Worm (Caenorhabditis elegans) whole organism, L4 larva: ENCODE data around the gene C34E7.3.

ENCODE experiments used
- D1046.2 ChIP-seq: fragments of 200-800 bp; sonication (Bioruptor generic); IDR thresholded peaks from 2 replicates; pipeline ENCODE4 v1.3.6; 2022; ENCODE audit warnings: missing genetic modification characterization, missing compliant biosample characterization
- F10B5.3 ChIP-seq: sonication (generic microtip); optimal IDR thresholded peaks from 2 replicates; lab custom pipeline; 2016; ENCODE audit warnings: mild to moderate bottlenecking, missing genetic modification characterization, missing compliant biosample characterization
- F26F4.8 ChIP-seq: fragments of 200-800 bp; sonication (Bioruptor generic); conservative IDR thresholded peaks from 2 replicates; pipeline ENCODE4 v1.3.6; 2022; ENCODE audit warnings: missing genetic modification characterization, missing compliant biosample characterization
- F44E2.7 ChIP-seq: fragments of 200-800 bp; sonication (Bioruptor generic); IDR thresholded peaks from 2 replicates; pipeline ENCODE4 v2.1.2; 2022; ENCODE audit warnings: missing genetic modification characterization, missing compliant biosample characterization
- R02D3.7 ChIP-seq: fragments of 150-350 bp; sonication (generic microtip); optimal IDR thresholded peaks from 3 replicates; lab custom pipeline; 2014; ENCODE audit warnings: missing biosample characterization, missing genetic modification characterization
- Y48G9A.11 ChIP-seq: fragments of 200-800 bp; sonication (Bioruptor generic); IDR thresholded peaks from 2 replicates; pipeline ENCODE4 v1.3.6; 2022; ENCODE audit warnings: missing genetic modification reagents, missing genetic modification characterization, missing compliant biosample characterization
- Y75B8A.6 ChIP-seq: fragments of 200-800 bp; sonication (Bioruptor generic); IDR thresholded peaks from 2 replicates; pipeline ENCODE4 v1.3.6; 2022; ENCODE audit warnings: missing genetic modification reagents, missing genetic modification characterization, missing compliant biosample characterization
- ama-1 ChIP-seq: fragments of 150-350 bp; optimal IDR thresholded peaks from 2 replicates; lab custom pipeline; 2014; ENCODE audit warnings: inconsistent platforms, mixed read lengths
- ceh-20 ChIP-seq: fragments of 200-800 bp; sonication (Bioruptor generic); IDR thresholded peaks from 2 replicates; pipeline ENCODE4 v1.3.6; 2022; ENCODE audit warnings: missing genetic modification reagents, missing genetic modification characterization, missing compliant biosample characterization
- ceh-32 ChIP-seq: sonication (generic microtip); optimal IDR thresholded peaks from 2 replicates; lab custom pipeline; 2016; ENCODE audit warnings: mild to moderate bottlenecking, missing genetic modification characterization, missing compliant biosample characterization; ENCODE audit not compliant: poor library complexity
- ceh-62 ChIP-seq: sonication (generic microtip); optimal IDR thresholded peaks from 2 replicates; lab custom pipeline; 2017; ENCODE audit warnings: missing biosample characterization, missing genetic modification characterization
- ces-1 ChIP-seq: fragments of 150-350 bp; sonication (generic microtip); optimal IDR thresholded peaks from 4 replicates; lab custom pipeline; 2014; ENCODE audit warnings: missing biosample characterization, missing genetic modification reagents, missing genetic modification characterization
- daf-12 ChIP-seq: fragments of 150-350 bp; optimal IDR thresholded peaks from 2 replicates; lab custom pipeline; 2014; ENCODE audit warnings: missing biosample characterization, missing genetic modification reagents, missing genetic modification characterization
- dmd-6 ChIP-seq: fragments of 200-800 bp; sonication (Bioruptor generic); IDR thresholded peaks from 2 replicates; pipeline ENCODE4 v1.3.6; 2022; ENCODE audit warnings: missing genetic modification reagents, missing genetic modification characterization, missing compliant biosample characterization
- duxl-1 ChIP-seq: sonication (generic microtip); optimal IDR thresholded peaks from 2 replicates; lab custom pipeline; 2016; ENCODE audit warnings: mild to moderate bottlenecking, missing genetic modification characterization, moderate library complexity, missing compliant biosample characterization; ENCODE audit not compliant: poor library complexity
- dve-1 ChIP-seq: sonication (generic microtip); optimal IDR thresholded peaks from 2 replicates; lab custom pipeline; 2017; ENCODE audit warnings: antibody characterized with exemption, mild to moderate bottlenecking, missing genetic modification characterization, missing compliant biosample characterization; ENCODE audit not compliant: insufficient read depth
- egl-27 ChIP-seq: sonication (generic microtip); optimal IDR thresholded peaks from 3 replicates; lab custom pipeline; 2017; ENCODE audit warnings: missing biosample characterization, missing genetic modification reagents, missing genetic modification characterization
- egl-43 ChIP-seq: fragments of 200-800 bp; sonication (Bioruptor generic); IDR thresholded peaks from 2 replicates; pipeline ENCODE4 v1.3.6; 2022; ENCODE audit warnings: missing genetic modification reagents, missing genetic modification characterization, missing compliant biosample characterization
- fkh-10 ChIP-seq: fragments of 150-350 bp; optimal IDR thresholded peaks from 2 replicates; lab custom pipeline; 2014; ENCODE audit warnings: missing biosample characterization, missing genetic modification reagents, missing genetic modification characterization
- gei-8 ChIP-seq: fragments of 200-800 bp; sonication (Bioruptor generic); optimal IDR thresholded peaks from 2 replicates; lab custom pipeline; 2018; ENCODE audit warnings: mild to moderate bottlenecking, missing genetic modification characterization, missing compliant biosample characterization
- hif-1 ChIP-seq, 2 experiments: sonication (generic microtip); optimal IDR thresholded peaks; 2 replicates each; lab custom pipeline; 2016 to 2017; ENCODE audit warnings: missing compliant biosample characterization in 2 of 2, missing genetic modification characterization in 2 of 2, missing genetic modification reagents in 2 of 2, missing genotype in 2 of 2, mild to moderate bottlenecking in 1 of 2
- hlh-30 ChIP-seq: sonication (generic microtip); optimal IDR thresholded peaks from 2 replicates; lab custom pipeline; 2017; ENCODE audit warnings: antibody characterized with exemption, mild to moderate bottlenecking, missing genetic modification characterization, missing compliant biosample characterization; ENCODE audit not compliant: insufficient read depth
- lin-1 ChIP-seq: fragments of 200-800 bp; sonication (Bioruptor generic); IDR thresholded peaks from 2 replicates; pipeline ENCODE4 v1.3.6; 2022; ENCODE audit warnings: missing genetic modification reagents, missing genetic modification characterization, missing compliant biosample characterization
- lin-13 ChIP-seq: fragments of 150-350 bp; optimal IDR thresholded peaks from 2 replicates; lab custom pipeline; 2014; ENCODE audit warnings: missing biosample characterization, missing genetic modification reagents, missing genetic modification characterization
- lin-29 ChIP-seq: fragments of 200-800 bp; sonication (Bioruptor generic); IDR thresholded peaks from 2 replicates; pipeline ENCODE4 v1.3.6; 2022; ENCODE audit warnings: missing genetic modification reagents, missing genetic modification characterization, missing compliant biosample characterization
- madf-5 ChIP-seq, 2 experiments: fragments of 200-800 bp; sonication (Bioruptor generic); IDR thresholded peaks; 2 replicates each; pipeline ENCODE4 v1.3.6; 2022; ENCODE audit warnings: missing compliant biosample characterization in 2 of 2, missing genetic modification characterization in 2 of 2
- mdl-1 ChIP-seq, 2 experiments: fragments of 150-350 bp in 1 of 2; sonication (generic microtip) in 1 of 2; optimal IDR thresholded peaks; 2 replicates each; lab custom pipeline; 2014 to 2017; ENCODE audit warnings: missing biosample characterization in 2 of 2, missing genetic modification characterization in 2 of 2
- nhr-11 ChIP-seq: fragments of 150-350 bp; optimal IDR thresholded peaks from 2 replicates; lab custom pipeline; 2014; ENCODE audit warnings: missing biosample characterization, missing genetic modification characterization
- nhr-111 ChIP-seq: fragments of 200-800 bp; sonication (Bioruptor generic); optimal IDR thresholded peaks from 2 replicates; lab custom pipeline; 2018; ENCODE audit warnings: mild to moderate bottlenecking, missing genetic modification characterization, missing compliant biosample characterization
- nhr-25 ChIP-seq: sonication (generic microtip); optimal IDR thresholded peaks from 2 replicates; lab custom pipeline; 2017; ENCODE audit warnings: missing genetic modification characterization, mild to moderate bottlenecking, missing compliant biosample characterization, antibody characterized with exemption, moderate library complexity, borderline replicate concordance; ENCODE audit not compliant: insufficient read depth
- nhr-42 ChIP-seq: fragments of 200-800 bp; sonication (Bioruptor generic); IDR thresholded peaks from 2 replicates; pipeline ENCODE4 v1.3.6; 2022; ENCODE audit warnings: missing genetic modification characterization, missing compliant biosample characterization
- nhr-6 ChIP-seq: fragments of 150-350 bp; optimal IDR thresholded peaks from 2 replicates; lab custom pipeline; 2014; ENCODE audit warnings: missing biosample characterization, missing genetic modification characterization
- nhr-77 ChIP-seq: fragments of 150-350 bp; optimal IDR thresholded peaks from 2 replicates; lab custom pipeline; 2014; ENCODE audit warnings: missing biosample characterization, missing genetic modification characterization
- pqm-1 ChIP-seq: sonication (generic microtip); optimal IDR thresholded peaks from 2 replicates; lab custom pipeline; 2017; ENCODE audit warnings: missing biosample characterization, missing genetic modification characterization
- rbr-2 ChIP-seq: sonication (generic microtip); optimal IDR thresholded peaks from 2 replicates; lab custom pipeline; 2016; ENCODE audit warnings: missing genotype, missing genetic modification characterization, missing compliant biosample characterization
- saeg-2 ChIP-seq: fragments of 200-800 bp; sonication (Bioruptor generic); IDR thresholded peaks from 2 replicates; pipeline ENCODE4 v1.3.6; 2022; ENCODE audit warnings: missing genetic modification reagents, missing genetic modification characterization, missing compliant biosample characterization
- sdz-12 ChIP-seq: fragments of 200-800 bp; sonication (Bioruptor generic); optimal IDR thresholded peaks from 2 replicates; lab custom pipeline; 2018; ENCODE audit warnings: mild to moderate bottlenecking, missing genetic modification characterization, missing compliant biosample characterization
- skn-1 ChIP-seq: fragments of 150-350 bp; optimal IDR thresholded peaks from 2 replicates; lab custom pipeline; 2014; ENCODE audit warnings: missing biosample characterization, missing genetic modification characterization
- snpc-1.2 ChIP-seq: fragments of 200-800 bp; sonication (Bioruptor generic); IDR thresholded peaks from 2 replicates; pipeline ENCODE4 v1.3.6; 2022; ENCODE audit warnings: missing genetic modification reagents, missing genetic modification characterization, missing compliant biosample characterization
- snpc-4 ChIP-seq: fragments of 150-350 bp; optimal IDR thresholded peaks from 2 replicates; lab custom pipeline; 2014; ENCODE audit warnings: missing biosample characterization, missing genetic modification characterization
- spr-1 ChIP-seq: sonication (generic microtip); optimal IDR thresholded peaks from 2 replicates; lab custom pipeline; 2016; ENCODE audit warnings: mild to moderate bottlenecking, missing genetic modification characterization, missing compliant biosample characterization
- zfp-3 ChIP-seq: fragments of 200-800 bp; sonication (Bioruptor generic); conservative IDR thresholded peaks from 2 replicates; pipeline ENCODE4 v1.3.6; 2022; ENCODE audit warnings: missing genetic modification reagents, missing genetic modification characterization, missing compliant biosample characterization
- ztf-7 ChIP-seq: fragments of 150-350 bp; optimal IDR thresholded peaks from 2 replicates; lab custom pipeline; 2014; ENCODE audit warnings: missing biosample characterization, missing genetic modification characterization

C34E7.3 gene

ce11 chrX:12929961-12930360 lies at the start of gene C34E7.3:
Gene C34E7.3, plus strand, starts transcription at chrX:12930261.
- TF ChIP-seq ces-1 (GFP tag; lab: Kevin White, UChicago), result no peak
- TF ChIP-seq hlh-30, result no peak
- no peak for TF ChIP-seq fkh-10
- TF ChIP-seq ceh-62 (tag; lab: Kevin White, UChicago), result no peak
- TF ChIP-seq Y75B8A.6 (GFP tag; lab: Robert Waterston, UW), result no peak
- TF ChIP-seq dmd-6 (GFP tag; lab: Robert Waterston, UW), result no peak
- TF ChIP-seq lin-1 (GFP tag; lab: Robert Waterston, UW), result no peak
- no peak for TF ChIP-seq egl-27
- no peak for TF ChIP-seq egl-43 (GFP tag; lab: Robert Waterston, UW)
- TF ChIP-seq Y48G9A.11 (GFP tag; lab: Robert Waterston, UW), result no peak

ce11 chrX:12881174-12881573 lies 48.9 kb upstream of the C34E7.3 start:
- TF ChIP-seq madf-5 (GFP tag; IDR thresholded peaks at IDR 0.05; lab: Robert Waterston, UW) (0 out of 4 replicates have a peak, but pooled peaks of 1 of the 2 experiments have one; percentile 30), duxl-1 (no peak)

ce11 chrX:12884873-12885272 lies 45.2 kb upstream of the C34E7.3 start, which contains the start of gene gpc-1:
Gene gpc-1, minus strand, starts transcription at chrX:12884989.
- TF ChIP-seq F44E2.7 (GFP tag; lab: Robert Waterston, UW) (no peak), nhr-11 (tag; lab: Kevin White, UChicago) (peak; percentile 41), zfp-3 (GFP tag; lab: Robert Waterston, UW) (no peak)
- TF ChIP-seq, all 104 proteins: peak for 1

- TF ChIP-seq saeg-2 (GFP tag; lab: Robert Waterston, UW) (peak; percentile 86), ceh-20 (peak; percentile 59; the same call in 1 of the 2 replicates), duxl-1 (peak; percentile 86), nhr-25 (no peak), skn-1 (tag; lab: Kevin White, UChicago) (no peak), nhr-6 (tag; lab: Kevin White, UChicago) (no peak), lin-29 (no peak), nhr-42 (GFP tag; lab: Robert Waterston, UW) (peak; percentile 74; the same call in 1 of the 2 replicates), R02D3.7 (no peak), mdl-1 (tag; optimal IDR thresholded peaks at IDR 0.05; lab: Kevin White, UChicago) (no peak), ztf-7 (peak; percentile 76), dve-1 (tag; lab: Kevin White, UChicago) (peak; percentile 77), nhr-111 (GFP tag; lab: Kevin White, UChicago) (peak; percentile 67), snpc-4 (tag; lab: Kevin White, UChicago) (no peak), ceh-32 (tag; lab: Kevin White, UChicago) (peak; percentile 10), spr-1 (peak; percentile 58), egl-43 (GFP tag; lab: Robert Waterston, UW) (no peak; the same call in 1 of the 2 replicates), rbr-2 (tag; lab: Kevin White, UChicago) (peak; percentile 78), F26F4.8 (peak; percentile 67), F44E2.7 (GFP tag; lab: Robert Waterston, UW) (peak; percentile 74; the same call in 1 of the 2 replicates), daf-12 (tag; lab: Kevin White, UChicago) (no peak), hlh-30 (peak; percentile 71), F10B5.3 (peak; percentile 57), lin-13 (GFP tag; lab: Kevin White, UChicago) (no peak), dmd-6 (GFP tag; lab: Robert Waterston, UW) (peak; percentile 57), D1046.2 (GFP tag; lab: Robert Waterston, UW) (0 out of 2 replicates have a peak, but pooled peaks have one; percentile 73), nhr-77 (tag; lab: Kevin White, UChicago) (peak; percentile 53), snpc-1.2 (GFP tag; lab: Robert Waterston, UW) (peak; percentile 73), Y48G9A.11 (GFP tag; lab: Robert Waterston, UW) (peak; percentile 16; the same call in 1 of the 2 replicates), gei-8 (GFP tag; lab: Kevin White, UChicago) (peak; percentile 33), hif-1 (tag; optimal IDR thresholded peaks at IDR 0.05; lab: Kevin White, UChicago) (peak in 1 of 2 experiments; percentile 60), sdz-12 (GFP tag; lab: Kevin White, UChicago) (peak; percentile 91), ama-1 (lab: Kevin White, UChicago) (no peak), pqm-1 (tag; lab: Kevin White, UChicago) (peak; percentile 17)
Observed at ce11 chrX:12889837-12890449, 40.1 kb upstream of the C34E7.3 start.
